Fruit fly (Drosophila melanogaster): ENCODE measurements around the gene homer.
A peak's percentile ranks its signal among the peaks of the same experiment; 100 is the strongest.

The homer gene

DNA sequence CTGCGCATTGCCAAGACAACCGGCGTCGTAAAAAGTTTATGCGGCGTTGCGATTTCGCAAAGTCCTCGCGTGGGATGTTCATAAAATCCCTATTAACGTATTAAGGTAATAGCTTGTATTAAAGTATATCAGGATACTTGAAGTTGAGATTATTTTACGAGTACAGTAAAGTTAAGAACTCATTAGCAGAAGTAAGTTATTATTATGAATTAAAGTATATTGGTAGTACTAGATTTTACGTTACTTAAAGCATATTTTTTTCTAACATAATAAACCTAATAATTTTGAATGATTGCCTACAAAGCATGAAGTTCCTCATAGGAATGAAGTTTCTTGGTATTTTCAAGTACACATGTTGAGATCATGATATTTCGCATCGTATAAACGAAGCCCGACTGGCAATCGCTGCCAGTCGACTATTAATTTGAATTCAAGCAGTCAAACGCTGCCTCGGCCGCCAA, 29.3 kb downstream of the homer start (continued):
- TF ChIP-seq CG6683 (GFP tag; optimal IDR thresholded peaks at IDR 0.05) (no peak), Ada2b (GFP tag; IDR thresholded peaks at IDR 0.05) (peak; percentile 29; the same call in 1 of the 2 replicates), CG12769 (tag; optimal IDR thresholded peaks at IDR 0.05) (no peak), knrl (GFP tag; IDR thresholded peaks at IDR 0.05; ENCODE audit: partially characterized antibody) (no peak), CG12104 (GFP tag; optimal IDR thresholded peaks at IDR 0.05) (peak; percentile 19), Scr (GFP tag; IDR thresholded peaks at IDR 0.05; ENCODE audit: partially characterized antibody) (no peak), sima (GFP tag; optimal IDR thresholded peaks at IDR 0.05) (no peak), CkIIα-i1 (GFP tag; IDR thresholded peaks at IDR 0.05) (no peak), zfh1 (GFP tag; IDR thresholded peaks at IDR 0.05) (no peak), Bteb2 (GFP tag; optimal IDR thresholded peaks at IDR 0.05) (peak; percentile 8), CG12155 (GFP tag; optimal IDR thresholded peaks at IDR 0.05) (no peak), hbn (GFP tag; IDR thresholded peaks at IDR 0.05; ENCODE audit: partially characterized antibody) (no peak), CG16863 (GFP tag; optimal IDR thresholded peaks at IDR 0.05) (no peak), CG17385 (GFP tag; optimal IDR thresholded peaks at IDR 0.05) (peak; percentile 59), Neu2 (GFP tag; optimal IDR thresholded peaks at IDR 0.05; ENCODE audit: borderline replicate concordance) (no peak), CG10654 (GFP tag; optimal IDR thresholded peaks at IDR 0.05) (no peak), bcd (GFP tag; optimal IDR thresholded peaks at IDR 0.05) (peak; percentile 27), CG14441 (GFP tag; IDR thresholded peaks at IDR 0.05) (no peak), fu2 (GFP tag; optimal IDR thresholded peaks at IDR 0.05) (no peak), slou (GFP tag; optimal IDR thresholded peaks at IDR 0.05) (no peak), twi (tag; optimal IDR thresholded peaks at IDR 0.05) (peak; percentile 16), CG30403 (GFP tag; optimal IDR thresholded peaks at IDR 0.05) (peak; percentile 70), ato (GFP tag; IDR thresholded peaks at IDR 0.05; ENCODE audit: partially characterized antibody) (no peak), Max (GFP tag; optimal IDR thresholded peaks at IDR 0.05) (no peak), ranshi (GFP tag; IDR thresholded peaks at IDR 0.05) (no peak), CG10267 (tag; optimal IDR thresholded peaks at IDR 0.05) (peak; percentile 79), CG3281 (GFP tag; optimal IDR thresholded peaks at IDR 0.05) (peak; percentile 33), cwo (GFP tag; optimal IDR thresholded peaks at IDR 0.05) (peak; percentile 12), CG10147 (GFP tag; optimal IDR thresholded peaks at IDR 0.05) (peak; percentile 34), Meics (GFP tag; optimal IDR thresholded peaks at IDR 0.05) (peak; percentile 62), CG11723 (GFP tag; optimal IDR thresholded peaks at IDR 0.05) (peak; percentile 28), Asciz (GFP tag; optimal IDR thresholded peaks at IDR 0.05) (peak; percentile 23), Lim3 (GFP tag; IDR thresholded peaks at IDR 0.05) (no peak), CG10366 (GFP tag; IDR thresholded peaks at IDR 0.05) (no peak; the same call in 1 of the 2 replicates), Dfd (GFP tag; optimal IDR thresholded peaks at IDR 0.05) (no peak), dan (GFP tag; IDR thresholded peaks at IDR 0.05) (no peak), CG8089 (GFP tag; optimal IDR thresholded peaks at IDR 0.05) (peak; percentile 10), CG3065 (GFP tag; optimal IDR thresholded peaks at IDR 0.05) (no peak), BtbVII (GFP tag; optimal IDR thresholded peaks at IDR 0.05) (peak; percentile 57), H2.0 (GFP tag; IDR thresholded peaks at IDR 0.05) (no peak), Dll (GFP tag; IDR thresholded peaks at IDR 0.05; ENCODE audit: partially characterized antibody) (no peak), CG11247 (GFP tag; IDR thresholded peaks at IDR 0.05) (no peak), jumu (GFP tag; optimal IDR thresholded peaks at IDR 0.05) (no peak), Ptx1 (GFP tag; IDR thresholded peaks at IDR 0.05) (peak; percentile 32; the same call in 1 of the 2 replicates), tio (GFP tag; optimal IDR thresholded peaks at IDR 0.05) (peak; percentile 54), Atf6 (GFP tag; IDR thresholded peaks at IDR 0.05) (peak; percentile 14; the same call in 1 of the 2 replicates), Abd-B (GFP tag; optimal IDR thresholded peaks at IDR 0.05) (peak; percentile 34), CG2129 (GFP tag; IDR thresholded peaks at IDR 0.05; ENCODE audit: partially characterized antibody) (no peak), Nf-YA (GFP tag; IDR thresholded peaks at IDR 0.05) (no peak), CG15601 (tag; optimal IDR thresholded peaks at IDR 0.05) (peak; percentile 29), CG34224 (GFP tag; IDR thresholded peaks at IDR 0.05; ENCODE audit: partially characterized antibody) (no peak)
